Worm (Caenorhabditis elegans) whole organism, L2 larva: ENCODE results near the gene F26G1.2.

Source experiments
- Y55F3AM.14 ChIP-seq: fragments of 200-800 bp; sonication (Bioruptor generic); optimal IDR thresholded peaks from 2 replicates; lab custom pipeline; 2018; ENCODE audit warnings: mild to moderate bottlenecking, missing genetic modification characterization, missing compliant biosample characterization
- lin-13 ChIP-seq: fragments of 150-350 bp; optimal IDR thresholded peaks from 2 replicates; lab custom pipeline; 2014; ENCODE audit warnings: missing biosample characterization, missing genetic modification reagents, missing genetic modification characterization
- mab-5 ChIP-seq: fragments of 150-350 bp; optimal IDR thresholded peaks from 2 replicates; lab custom pipeline; 2014; ENCODE audit warnings: missing biosample characterization, missing genetic modification characterization
- nhr-10 ChIP-seq: sonication (generic microtip); optimal IDR thresholded peaks from 2 replicates; lab custom pipeline; 2017; ENCODE audit warnings: missing biosample characterization, missing genetic modification characterization
- nhr-21 ChIP-seq: fragments of 150-350 bp; optimal IDR thresholded peaks from 2 replicates; lab custom pipeline; 2014; ENCODE audit warnings: missing biosample characterization, missing genetic modification characterization
- nhr-237 ChIP-seq: fragments of 150-350 bp; optimal IDR thresholded peaks from 2 replicates; lab custom pipeline; 2014; ENCODE audit warnings: missing biosample characterization, missing genetic modification characterization
- skn-1 ChIP-seq: sonication (generic microtip); optimal IDR thresholded peaks from 2 replicates; lab custom pipeline; 2017; ENCODE audit warnings: missing biosample characterization, missing genetic modification characterization
- snpc-4 ChIP-seq: fragments of 150-350 bp; optimal IDR thresholded peaks from 2 replicates; lab custom pipeline; 2014; ENCODE audit warnings: missing biosample characterization, missing genetic modification characterization
- unc-62 ChIP-seq: fragments of 150-350 bp; optimal IDR thresholded peaks from 2 replicates; lab custom pipeline; 2014; ENCODE audit warnings: missing biosample characterization, missing genetic modification reagents, missing genetic modification characterization

- TF ChIP-seq nhr-10 (no peak), snpc-4 (tag; lab: Kevin White, UChicago) (no peak), skn-1 (no peak), mab-5 (tag; lab: Kevin White, UChicago) (no peak), lin-13 (GFP tag; lab: Kevin White, UChicago) (no peak), nhr-237 (tag; lab: Kevin White, UChicago) (no peak), nhr-21 (no peak), unc-62 (GFP tag; lab: Kevin White, UChicago) (no peak), Y55F3AM.14 (GFP tag; lab: Kevin White, UChicago) (no peak)
Measured at ce11 chrII:4766284-4766683, 3.4 kb downstream of the F26G1.2 start, which contains the start of gene ttm-2.
